Worm (Caenorhabditis elegans) whole organism, late embryonic: Measurements from ENCODE around the gene unc-43.

Source experiments
- Y22D7AL.16 ChIP-seq: sonication (generic microtip); optimal IDR thresholded peaks from 2 replicates; lab custom pipeline; 2016; ENCODE audit warnings: missing genetic modification characterization, missing compliant biosample characterization
- ceh-14 ChIP-seq: sonication (generic microtip); optimal IDR thresholded peaks from 2 replicates; lab custom pipeline; 2016; ENCODE audit warnings: missing genotype, missing genetic modification characterization, missing compliant biosample characterization
- ceh-18 ChIP-seq: sonication (generic microtip); optimal IDR thresholded peaks from 2 replicates; lab custom pipeline; 2016; ENCODE audit warnings: missing genetic modification characterization, missing compliant biosample characterization
- ceh-30 ChIP-seq: fragments of 150-350 bp; optimal IDR thresholded peaks from 2 replicates; lab custom pipeline; 2014; ENCODE audit warnings: missing biosample characterization, missing genetic modification characterization
- elt-2 ChIP-seq: sonication (generic microtip); optimal IDR thresholded peaks from 2 replicates; lab custom pipeline; 2016; ENCODE audit warnings: missing genetic modification reagents, missing genetic modification characterization, missing compliant biosample characterization
- ets-4 ChIP-seq: sonication (generic microtip); optimal IDR thresholded peaks from 2 replicates; lab custom pipeline; 2016; ENCODE audit warnings: missing genetic modification characterization, missing compliant biosample characterization
- hlh-13 ChIP-seq: fragments of 200-800 bp; sonication (Bioruptor generic); optimal IDR thresholded peaks from 2 replicates; lab custom pipeline; 2018; ENCODE audit warnings: mild to moderate bottlenecking, missing genetic modification characterization, missing compliant biosample characterization
- lin-11 ChIP-seq: fragments of 200-800 bp; sonication (Bioruptor generic); optimal IDR thresholded peaks from 2 replicates; lab custom pipeline; 2018; ENCODE audit warnings: mild to moderate bottlenecking, missing genetic modification characterization, missing compliant biosample characterization
- mec-3 ChIP-seq: sonication (generic microtip); optimal IDR thresholded peaks from 2 replicates; lab custom pipeline; 2016; ENCODE audit warnings: borderline replicate concordance, missing genetic modification characterization, missing compliant biosample characterization
- nfya-1 ChIP-seq: sonication (generic microtip); optimal IDR thresholded peaks from 2 replicates; lab custom pipeline; 2017; ENCODE audit warnings: missing genetic modification characterization, mild to moderate bottlenecking, missing compliant biosample characterization, antibody characterized with exemption, moderate library complexity
- nhr-11 ChIP-seq: fragments of 150-350 bp; optimal IDR thresholded peaks from 2 replicates; lab custom pipeline; 2014; ENCODE audit warnings: missing biosample characterization, missing genetic modification characterization
- pat-9 ChIP-seq: fragments of 200-800 bp; sonication (Bioruptor generic); optimal IDR thresholded peaks from 2 replicates; lab custom pipeline; 2018; ENCODE audit warnings: mild to moderate bottlenecking, missing genetic modification characterization, moderate library complexity, missing compliant biosample characterization
- pha-4 ChIP-seq: fragments of 150-350 bp; optimal IDR thresholded peaks from 2 replicates; lab custom pipeline; 2018; ENCODE audit warnings: missing biosample characterization, missing genetic modification reagents, missing genetic modification characterization
- pqm-1 ChIP-seq: sonication (generic microtip); optimal IDR thresholded peaks from 2 replicates; lab custom pipeline; 2016; ENCODE audit warnings: missing genetic modification characterization, missing compliant biosample characterization

DNA sequence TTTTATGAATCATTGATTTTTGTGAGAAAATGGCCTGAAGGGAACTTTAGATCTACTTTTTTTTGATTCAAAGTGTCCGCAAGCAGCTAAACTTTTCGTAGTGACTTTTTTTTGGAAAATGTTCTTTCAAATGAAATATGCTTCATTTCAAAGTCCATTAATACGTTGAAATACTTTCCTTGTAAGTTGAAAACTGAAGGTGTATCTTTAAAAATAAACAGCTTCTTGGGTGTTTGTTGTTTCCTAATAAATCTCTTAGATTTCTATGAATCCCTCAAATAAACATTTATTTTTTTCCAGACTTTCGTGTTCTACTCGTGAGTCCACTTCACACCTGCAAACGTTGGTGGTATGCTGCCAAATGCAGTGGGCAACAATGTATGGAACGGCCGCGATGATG lies 63.4 kb downstream of the unc-43 start, which contains the start of gene ebax-1:
- TF ChIP-seq elt-2 (tag; lab: Kevin White, UChicago) (no peak), hlh-13 (GFP tag; lab: Kevin White, UChicago) (no peak), ets-4 (tag; lab: Kevin White, UChicago) (no peak), nhr-11 (tag; lab: Kevin White, UChicago) (no peak), lin-11 (tag; lab: Kevin White, UChicago) (no peak), ceh-18 (tag; lab: Kevin White, UChicago) (no peak), ceh-30 (tag; lab: Kevin White, UChicago) (no peak), pqm-1 (tag; lab: Kevin White, UChicago) (no peak), nfya-1 (no peak), ceh-14 (no peak), Y22D7AL.16 (tag; lab: Kevin White, UChicago) (no peak), mec-3 (tag; lab: Kevin White, UChicago) (no peak), pha-4 (no peak), pat-9 (tag; lab: Kevin White, UChicago) (no peak)
